Worm (Caenorhabditis elegans) whole organism, early embryonic: ENCODE results near the gene acsd-1.
"Not testable (repeated sequence)": the region's sequence is repeated elsewhere in the genome, so short reads cannot be mapped to it uniquely, and the experiment has no call there.

Source experiments
- B0310.2 ChIP-seq: sonication (generic microtip); optimal IDR thresholded peaks from 2 replicates; lab custom pipeline; 2016; ENCODE audit warnings: mild to moderate bottlenecking, missing genetic modification characterization, missing compliant biosample characterization
- F13C5.2 ChIP-seq: sonication (generic microtip); optimal IDR thresholded peaks from 2 replicates; lab custom pipeline; 2017; ENCODE audit warnings: mild to moderate bottlenecking, missing genetic modification characterization, inconsistent platforms, missing compliant biosample characterization
- aly-1 ChIP-seq: sonication (generic microtip); optimal IDR thresholded peaks from 2 replicates; lab custom pipeline; 2016; ENCODE audit warnings: missing genetic modification characterization, missing compliant biosample characterization
- ama-1 ChIP-seq: fragments of 150-350 bp; optimal IDR thresholded peaks from 2 replicates; lab custom pipeline; 2014
- ceh-13 ChIP-seq: fragments of 200-800 bp; sonication (Bioruptor generic); optimal IDR thresholded peaks from 2 replicates; lab custom pipeline; 2018; ENCODE audit warnings: mild to moderate bottlenecking, missing genetic modification characterization, missing compliant biosample characterization
- ceh-36 ChIP-seq: sonication (generic microtip); optimal IDR thresholded peaks from 2 replicates; lab custom pipeline; 2016; ENCODE audit warnings: missing genetic modification characterization, inconsistent platforms, missing compliant biosample characterization
- ets-7 ChIP-seq: sonication (generic microtip); optimal IDR thresholded peaks from 2 replicates; lab custom pipeline; 2016; ENCODE audit warnings: missing genotype, missing genetic modification characterization, missing compliant biosample characterization
- flt-1 ChIP-seq: fragments of 200-800 bp; sonication (Bioruptor generic); IDR thresholded peaks from 2 replicates; pipeline ENCODE4 v1.3.6; 2022; ENCODE audit warnings: missing genetic modification characterization, missing compliant biosample characterization
- hmbx-1 ChIP-seq: sonication (generic microtip); optimal IDR thresholded peaks from 2 replicates; lab custom pipeline; 2016; ENCODE audit warnings: mild to moderate bottlenecking, missing genetic modification characterization, missing compliant biosample characterization
- hmg-4 ChIP-seq: fragments of 200-800 bp; sonication (Bioruptor generic); optimal IDR thresholded peaks from 2 replicates; lab custom pipeline; 2018; ENCODE audit warnings: mild to moderate bottlenecking, missing genetic modification characterization, missing compliant biosample characterization
- hnd-1 ChIP-seq: sonication (generic microtip); optimal IDR thresholded peaks from 2 replicates; lab custom pipeline; 2016; ENCODE audit warnings: missing genetic modification characterization, missing compliant biosample characterization
- pes-1 ChIP-seq: fragments of 200-800 bp; sonication (Bioruptor generic); IDR thresholded peaks from 2 replicates; pipeline ENCODE4 v1.3.6; 2022; ENCODE audit warnings: missing genetic modification reagents, missing genetic modification characterization, missing compliant biosample characterization
- scrt-1 ChIP-seq: fragments of 200-800 bp; sonication (Bioruptor generic); IDR thresholded peaks from 2 replicates; pipeline ENCODE4 v1.3.6; 2022; ENCODE audit warnings: missing genetic modification characterization, missing compliant biosample characterization
- sea-1 ChIP-seq: fragments of 200-800 bp; sonication (Bioruptor generic); conservative IDR thresholded peaks from 2 replicates; pipeline ENCODE4 v1.3.6; 2022; ENCODE audit warnings: missing genetic modification characterization, missing compliant biosample characterization
- tbx-11 ChIP-seq: fragments of 200-800 bp; sonication (Bioruptor generic); IDR thresholded peaks from 2 replicates; pipeline ENCODE4 v1.3.6; 2022; ENCODE audit warnings: missing genetic modification characterization, missing compliant biosample characterization
- tbx-37 ChIP-seq: fragments of 200-800 bp; sonication (Bioruptor generic); conservative IDR thresholded peaks from 2 replicates; pipeline ENCODE4 v1.3.6; 2022; ENCODE audit warnings: missing genetic modification reagents, missing genetic modification characterization, missing compliant biosample characterization
- tra-4 ChIP-seq: sonication (generic microtip); optimal IDR thresholded peaks from 2 replicates; lab custom pipeline; 2017; ENCODE audit warnings: missing genetic modification characterization, missing compliant biosample characterization

acsd-1 gene

DNA sequence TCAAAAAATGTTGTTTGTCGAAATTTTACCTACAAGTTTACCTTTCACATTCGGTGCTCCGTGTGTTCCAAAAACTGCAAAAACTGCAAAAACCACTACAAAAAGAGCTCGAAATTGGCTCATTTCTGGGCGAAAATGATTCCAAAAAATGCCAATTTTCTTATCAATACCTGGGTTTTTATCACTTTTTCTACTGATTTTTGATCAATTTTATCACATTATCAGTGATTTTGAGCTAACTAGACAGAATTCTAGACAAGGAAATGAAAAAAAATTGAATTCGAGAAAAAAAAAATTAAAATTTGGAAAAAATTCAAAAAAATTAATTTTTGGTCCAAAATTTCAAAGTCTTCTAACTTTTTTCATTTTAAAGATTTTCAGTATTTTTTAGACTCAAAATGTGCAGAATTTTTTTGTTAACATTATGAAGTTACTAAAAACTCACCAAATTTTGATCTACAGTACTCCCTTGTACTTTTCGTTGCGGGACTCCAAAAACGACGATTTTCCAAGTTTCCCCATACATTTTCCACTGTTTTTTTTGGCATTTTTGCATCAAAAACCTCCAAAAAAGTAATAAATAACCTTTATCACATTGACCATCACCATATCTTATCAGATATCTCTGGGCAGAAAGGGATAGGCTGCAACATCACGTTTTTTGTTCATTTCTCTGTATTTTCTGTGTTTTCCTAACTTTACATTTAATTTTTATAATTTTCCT, at the start of gene acsd-1, which contains the start of gene F58B6.1:
Gene acsd-1 (plus strand): TSS at position 674 of the 724 bp plus-strand sequence.
Gene F58B6.1 (minus strand): TSS at position 133 of the 724 bp plus-strand sequence.
- TF ChIP-seq tra-4 (tag; lab: Kevin White, UChicago) (no peak), hnd-1 (tag; lab: Kevin White, UChicago) (no peak), F13C5.2 (no peak), tbx-11 (no peak), flt-1 (GFP tag; lab: Robert Waterston, UW) (no peak), sea-1 (no peak), ceh-13 (GFP tag; lab: Kevin White, UChicago) (no peak), hmbx-1 (tag; lab: Kevin White, UChicago) (no peak), tbx-37 (GFP tag; lab: Robert Waterston, UW) (no peak), scrt-1 (GFP tag; lab: Robert Waterston, UW) (no peak), ama-1 (lab: Kevin White, UChicago) (no peak)

DNA sequence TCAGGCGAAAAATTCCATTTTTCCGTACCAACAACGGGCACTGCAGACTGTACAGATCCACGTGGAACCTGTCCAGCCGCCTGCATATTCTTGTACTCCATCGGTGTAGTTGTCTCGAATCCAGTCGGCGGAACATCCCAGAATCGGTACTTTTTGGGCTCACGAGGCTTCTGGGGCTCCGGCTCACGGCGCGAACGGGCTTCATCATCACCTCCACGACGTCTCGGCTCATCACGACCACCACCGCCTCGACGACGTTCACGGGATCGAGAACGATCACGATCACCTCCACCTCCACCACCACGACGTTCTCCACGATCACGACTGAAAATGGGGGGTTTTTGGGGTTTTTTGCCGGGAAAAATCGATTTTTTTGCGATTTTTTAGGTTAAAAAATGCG, 42.1 kb upstream of the acsd-1 start:
- TF ChIP-seq B0310.2 = no peak
- no peak for TF ChIP-seq ets-7 (tag; lab: Kevin White, UChicago)
- TF ChIP-seq scrt-1 (GFP tag; lab: Robert Waterston, UW) = no peak
- no peak for TF ChIP-seq tra-4 (tag; lab: Kevin White, UChicago)
- TF ChIP-seq ama-1 (lab: Kevin White, UChicago) = no peak
- TF ChIP-seq F13C5.2 = no peak
- no peak for TF ChIP-seq flt-1 (GFP tag; lab: Robert Waterston, UW)
- TF ChIP-seq tbx-37 (GFP tag; lab: Robert Waterston, UW) = no peak
- TF ChIP-seq sea-1 = no peak
- no peak for TF ChIP-seq pes-1

DNA sequence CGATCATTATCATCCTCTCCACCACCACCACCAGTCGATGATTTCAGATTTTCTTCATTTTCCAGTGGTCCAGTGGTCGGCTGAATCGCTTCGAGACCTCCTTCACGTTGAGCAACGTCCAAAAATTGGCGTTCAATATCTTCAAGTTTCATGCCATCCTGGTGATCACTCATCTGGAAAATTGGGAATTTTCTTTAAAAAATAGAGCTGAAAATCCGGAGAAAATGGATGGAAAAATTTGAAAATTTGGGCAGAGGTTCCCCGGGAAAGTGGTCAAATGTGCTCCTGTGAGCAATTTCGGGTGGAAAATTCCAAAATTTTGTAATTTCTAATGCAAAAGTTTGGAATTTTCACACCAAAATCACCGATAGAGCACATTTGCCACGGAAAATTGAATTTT, 39.9 kb upstream of the acsd-1 start, which contains the start of gene uaf-1:
Gene uaf-1 (minus strand): TSS at position 173 of the 400 bp plus-strand sequence.
- not testable (repeated sequence) for TF ChIP-seq ets-7 (tag; lab: Kevin White, UChicago); aly-1 (tag; lab: Kevin White, UChicago); pes-1

DNA sequence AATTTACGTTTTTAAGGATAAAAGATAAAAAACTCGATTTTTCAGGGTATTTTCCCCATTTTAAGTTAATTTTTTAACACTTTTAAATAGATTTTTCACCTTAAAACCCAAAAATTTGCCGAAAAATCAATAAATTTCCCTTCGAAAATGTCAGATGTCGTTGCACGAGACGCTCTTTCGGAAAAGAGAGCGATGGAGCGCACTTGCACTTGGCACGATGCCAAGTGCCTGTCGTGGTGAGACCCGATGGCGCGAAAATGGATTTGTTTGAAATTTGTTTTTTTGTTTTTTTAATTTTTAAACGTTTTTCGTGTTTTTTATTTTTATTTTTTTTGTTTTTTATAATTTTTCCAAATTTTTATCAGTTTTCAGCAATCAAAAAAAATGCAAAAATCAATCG, 35.7 kb upstream of the acsd-1 start, which contains the start of the genes rab-18 and kbp-4:
Gene rab-18 (minus strand): TSS at position 240 of the 400 bp plus-strand sequence.
Gene kbp-4 (plus strand): TSS at position 366 of the 400 bp plus-strand sequence.
- TF ChIP-seq tbx-11 = no peak
- 0 out of 2 replicates have a peak, but pooled peaks have one; percentile 4 for TF ChIP-seq tbx-37 (GFP tag; lab: Robert Waterston, UW)
- TF ChIP-seq F13C5.2 = peak; percentile 68

DNA sequence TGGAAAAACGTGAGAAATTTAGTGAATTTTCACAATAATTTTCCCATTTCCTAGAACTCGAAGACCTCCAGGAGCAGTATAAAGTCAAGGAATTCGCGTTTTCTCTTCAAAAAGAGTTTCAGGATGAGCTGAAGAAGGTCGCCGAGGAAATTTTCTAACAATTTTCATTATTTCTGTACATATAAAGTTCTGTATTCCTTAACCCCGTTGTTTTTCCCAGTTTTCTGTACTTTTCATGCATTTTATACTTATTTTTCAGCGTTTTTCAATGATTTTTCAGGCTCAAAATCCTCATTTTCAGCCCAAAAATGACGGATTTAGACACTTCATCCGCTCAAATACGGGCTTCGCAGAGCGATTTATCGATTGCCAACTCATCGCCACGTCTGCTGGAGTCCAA, 35.2 kb upstream of the acsd-1 start, which contains the start of gene par-2:
Gene par-2 (plus strand): TSS at position 301 of the 400 bp plus-strand sequence.
- TF ChIP-seq ets-7 (tag; lab: Kevin White, UChicago) (no peak), hmg-4 (no peak), ceh-13 (GFP tag; lab: Kevin White, UChicago) (no peak), sea-1 (no peak), ama-1 (lab: Kevin White, UChicago) (no peak), aly-1 (tag; lab: Kevin White, UChicago) (no peak)

DNA sequence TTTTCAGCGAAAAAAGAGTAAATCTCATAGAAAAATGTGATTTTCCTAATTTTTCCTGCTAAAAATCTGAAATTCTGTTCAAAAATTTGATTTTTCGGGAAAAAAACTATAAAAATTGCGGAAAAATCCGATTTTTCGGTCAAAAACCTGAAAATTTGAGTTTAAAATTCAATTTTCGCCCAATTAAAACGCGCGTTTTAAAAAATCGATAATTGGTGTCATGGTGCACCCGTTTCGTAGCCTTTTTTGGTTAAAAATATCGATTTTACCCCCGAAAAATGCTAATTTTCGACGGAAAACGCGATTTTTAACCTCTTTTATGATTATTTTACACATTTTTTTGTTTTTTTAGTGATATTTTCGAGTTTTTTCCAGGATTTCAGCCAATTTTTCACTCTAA, 31.3 kb upstream of the acsd-1 start:
- no peak for TF ChIP-seq tbx-11
- TF ChIP-seq scrt-1 (GFP tag; lab: Robert Waterston, UW) = no peak
- TF ChIP-seq ceh-36 (tag; lab: Kevin White, UChicago) = no peak
- TF ChIP-seq ama-1 (lab: Kevin White, UChicago) = no peak
- no peak for TF ChIP-seq ceh-13 (GFP tag; lab: Kevin White, UChicago)
- no peak for TF ChIP-seq flt-1 (GFP tag; lab: Robert Waterston, UW)
- TF ChIP-seq hmbx-1 (tag; lab: Kevin White, UChicago) = no peak
- TF ChIP-seq tbx-37 (GFP tag; lab: Robert Waterston, UW) = no peak
- no peak for TF ChIP-seq ets-7 (tag; lab: Kevin White, UChicago)
- TF ChIP-seq B0310.2 = no peak
- TF ChIP-seq hnd-1 (tag; lab: Kevin White, UChicago) = no peak
- no peak for TF ChIP-seq pes-1
- no peak for TF ChIP-seq hmg-4
- TF ChIP-seq F13C5.2 = no peak
- TF ChIP-seq sea-1 = no peak
- no peak for TF ChIP-seq aly-1 (tag; lab: Kevin White, UChicago)
- no peak for TF ChIP-seq tra-4 (tag; lab: Kevin White, UChicago)

DNA sequence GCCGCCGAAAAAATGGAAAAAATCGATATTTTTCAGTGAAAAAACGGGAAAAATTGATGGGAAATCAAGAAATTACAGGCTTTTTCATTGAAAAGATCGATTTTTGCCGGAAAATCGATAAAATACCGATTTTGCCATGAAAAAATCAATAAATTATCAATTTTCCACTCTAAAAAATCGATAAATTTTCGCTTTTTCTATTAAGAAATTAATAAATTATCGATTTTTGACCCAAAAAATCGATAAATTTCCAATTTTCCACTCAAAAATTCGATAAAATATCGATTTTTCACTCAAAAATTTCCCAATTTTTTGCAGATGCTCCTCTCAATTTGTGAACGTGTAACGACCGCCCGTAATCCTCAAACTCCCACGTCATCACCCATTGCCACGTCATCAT, 21.9 kb upstream of the acsd-1 start:
- TF ChIP-seq hmbx-1 (tag; lab: Kevin White, UChicago) (no peak), ama-1 (lab: Kevin White, UChicago) (no peak), ceh-36 (tag; lab: Kevin White, UChicago) (no peak), flt-1 (GFP tag; lab: Robert Waterston, UW) (no peak), aly-1 (tag; lab: Kevin White, UChicago) (no peak), ceh-13 (GFP tag; lab: Kevin White, UChicago) (no peak), ets-7 (tag; lab: Kevin White, UChicago) (no peak), F13C5.2 (no peak), pes-1 (no peak), scrt-1 (GFP tag; lab: Robert Waterston, UW) (no peak), tbx-37 (GFP tag; lab: Robert Waterston, UW) (no peak), tbx-11 (no peak), sea-1 (no peak)

DNA sequence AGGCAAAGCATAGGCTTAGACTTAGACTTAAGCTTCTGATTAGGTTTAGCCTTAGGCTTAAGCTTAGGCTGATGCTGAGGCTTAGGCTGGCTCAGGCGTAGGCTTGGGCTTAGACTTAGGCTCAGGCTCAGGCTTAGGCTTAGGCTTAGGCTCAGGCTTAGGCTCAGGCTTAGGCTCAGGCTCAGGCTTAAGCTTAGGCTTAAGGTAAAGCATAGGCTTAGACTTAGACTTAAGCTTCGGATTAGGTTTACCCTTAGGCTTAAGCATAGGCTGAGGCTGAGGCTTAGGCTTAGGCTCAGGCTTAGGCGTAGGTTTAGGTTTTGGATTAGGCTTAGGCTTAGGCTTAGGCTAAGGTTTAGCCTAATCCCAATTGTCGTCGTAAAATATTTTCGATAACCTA, 16.7 kb upstream of the acsd-1 start:
- TF ChIP-seq ceh-13 (GFP tag; lab: Kevin White, UChicago) = no peak
- peak; percentile 89 for TF ChIP-seq ceh-36 (tag; lab: Kevin White, UChicago)
